Worm (Caenorhabditis elegans): Measurements from ENCODE around the gene F20G2.1.

Gene F20G2.1

ce11 chrV:13785767-13786166 is 32.4 kb upstream of the F20G2.1 start:
- TF ChIP-seq klf-2 (GFP tag; conservative IDR thresholded peaks at IDR 0.05), result no peak
- no peak for TF ChIP-seq ztf-23 (GFP tag; IDR thresholded peaks at IDR 0.05)
- TF ChIP-seq tab-1 (GFP tag; IDR thresholded peaks at IDR 0.05), result no peak
- TF ChIP-seq ref-1 (GFP tag; conservative IDR thresholded peaks at IDR 0.05), result no peak
- no peak for TF ChIP-seq cog-1 (tag; optimal IDR thresholded peaks at IDR 0.05)
- no peak for TF ChIP-seq med-1 (GFP tag; optimal IDR thresholded peaks at IDR 0.05; ENCODE audit: insufficient read depth)
- no peak for TF ChIP-seq ztf-29 (GFP tag; IDR thresholded peaks at IDR 0.05)
- no peak for TF ChIP-seq flt-1 (GFP tag; IDR thresholded peaks at IDR 0.05)
- TF ChIP-seq T22C8.4 (GFP tag; IDR thresholded peaks at IDR 0.05), result no peak

- TF ChIP-seq klf-2 (GFP tag; conservative IDR thresholded peaks at IDR 0.05), result no peak
- TF ChIP-seq cog-1 (tag; optimal IDR thresholded peaks at IDR 0.05), result no peak
- no peak for TF ChIP-seq T22C8.4 (GFP tag; IDR thresholded peaks at IDR 0.05)
- no peak for TF ChIP-seq med-1 (GFP tag; optimal IDR thresholded peaks at IDR 0.05; ENCODE audit: insufficient read depth)
- TF ChIP-seq ztf-29 (GFP tag; IDR thresholded peaks at IDR 0.05), result no peak
- no peak for TF ChIP-seq flt-1 (GFP tag; IDR thresholded peaks at IDR 0.05)
- TF ChIP-seq ztf-23 (GFP tag; IDR thresholded peaks at IDR 0.05), result no peak
- TF ChIP-seq tab-1 (GFP tag; IDR thresholded peaks at IDR 0.05), result no peak
- no peak for TF ChIP-seq ref-1 (GFP tag; conservative IDR thresholded peaks at IDR 0.05)
Measured at ce11 chrV:13782190-13782589, 28.8 kb upstream of the F20G2.1 start, which contains the start of gene decr-1.1. TSS of gene decr-1.1 (plus strand) at chrV:13782399.

- TF ChIP-seq med-1 (GFP tag; optimal IDR thresholded peaks at IDR 0.05; ENCODE audit: insufficient read depth) (no peak), flt-1 (GFP tag; IDR thresholded peaks at IDR 0.05) (no peak), cog-1 (tag; optimal IDR thresholded peaks at IDR 0.05) (no peak), ztf-29 (GFP tag; IDR thresholded peaks at IDR 0.05) (no peak), ref-1 (GFP tag; conservative IDR thresholded peaks at IDR 0.05) (no peak), ztf-23 (GFP tag; IDR thresholded peaks at IDR 0.05) (no peak), T22C8.4 (GFP tag; IDR thresholded peaks at IDR 0.05) (no peak), klf-2 (GFP tag; conservative IDR thresholded peaks at IDR 0.05) (no peak), tab-1 (GFP tag; IDR thresholded peaks at IDR 0.05) (no peak)
Measured at ce11 chrV:13780902-13781301, 27.5 kb upstream of the F20G2.1 start.

DNA sequence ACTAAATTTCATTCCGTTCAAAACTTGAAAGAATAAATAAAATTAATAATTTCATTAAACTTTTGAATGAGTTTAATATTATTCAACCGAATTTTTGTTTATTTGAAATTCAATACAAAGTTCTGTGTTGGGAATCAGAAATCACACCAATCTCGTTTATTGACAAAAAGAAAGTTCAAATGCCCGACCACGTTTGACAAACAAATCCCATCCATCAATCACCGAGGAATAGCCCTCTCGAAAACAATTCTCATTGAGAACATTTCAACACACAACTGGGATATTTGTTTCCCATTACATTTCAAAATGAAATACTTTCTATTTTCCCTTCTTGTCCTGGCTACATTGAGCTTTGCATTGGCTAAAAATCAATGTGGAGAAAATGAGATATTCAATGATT is 24.5 kb upstream of the F20G2.1 start, which contains the start of gene F53C11.9:
F53C11.9 (plus strand) TSS at position 159 of the 400 bp plus-strand sequence.
- no peak for TF ChIP-seq cog-1 (tag; optimal IDR thresholded peaks at IDR 0.05)
- no peak for TF ChIP-seq T22C8.4 (GFP tag; IDR thresholded peaks at IDR 0.05)
- TF ChIP-seq ref-1 (GFP tag; conservative IDR thresholded peaks at IDR 0.05), result no peak
- TF ChIP-seq klf-2 (GFP tag; conservative IDR thresholded peaks at IDR 0.05), result no peak
- no peak for TF ChIP-seq ztf-29 (GFP tag; IDR thresholded peaks at IDR 0.05)
- TF ChIP-seq flt-1 (GFP tag; IDR thresholded peaks at IDR 0.05), result no peak
- no peak for TF ChIP-seq tab-1 (GFP tag; IDR thresholded peaks at IDR 0.05)
- TF ChIP-seq ztf-23 (GFP tag; IDR thresholded peaks at IDR 0.05), result no peak
- TF ChIP-seq med-1 (GFP tag; optimal IDR thresholded peaks at IDR 0.05; ENCODE audit: insufficient read depth), result no peak

DNA sequence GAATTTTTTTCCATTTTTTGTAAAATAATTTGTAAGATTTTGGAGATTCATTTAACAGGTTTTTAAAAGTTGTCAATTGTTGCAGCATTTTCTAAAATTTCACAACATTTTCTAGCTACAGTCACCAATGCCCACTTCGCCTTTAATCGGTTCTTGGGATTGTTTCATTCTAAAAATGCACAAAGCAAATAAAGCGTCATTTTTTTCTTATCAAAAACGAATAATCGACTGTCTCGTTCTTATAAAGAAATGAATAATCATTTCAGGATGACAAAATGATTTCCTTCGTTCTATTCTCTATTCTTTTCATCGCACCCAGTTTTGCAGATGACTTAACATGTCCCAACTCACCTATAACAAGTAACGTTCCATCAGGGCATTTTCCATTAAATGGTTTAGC is 22.1 kb upstream of the F20G2.1 start, which contains the start of gene F53C11.1:
F53C11.1 (plus strand) TSS at position 268 of the 400 bp plus-strand sequence.
- TF ChIP-seq cog-1 (tag; optimal IDR thresholded peaks at IDR 0.05), result no peak
- TF ChIP-seq ztf-29 (GFP tag; IDR thresholded peaks at IDR 0.05), result no peak
- no peak for TF ChIP-seq klf-2 (GFP tag; conservative IDR thresholded peaks at IDR 0.05)
- TF ChIP-seq flt-1 (GFP tag; IDR thresholded peaks at IDR 0.05), result no peak
- no peak for TF ChIP-seq tab-1 (GFP tag; IDR thresholded peaks at IDR 0.05)

DNA sequence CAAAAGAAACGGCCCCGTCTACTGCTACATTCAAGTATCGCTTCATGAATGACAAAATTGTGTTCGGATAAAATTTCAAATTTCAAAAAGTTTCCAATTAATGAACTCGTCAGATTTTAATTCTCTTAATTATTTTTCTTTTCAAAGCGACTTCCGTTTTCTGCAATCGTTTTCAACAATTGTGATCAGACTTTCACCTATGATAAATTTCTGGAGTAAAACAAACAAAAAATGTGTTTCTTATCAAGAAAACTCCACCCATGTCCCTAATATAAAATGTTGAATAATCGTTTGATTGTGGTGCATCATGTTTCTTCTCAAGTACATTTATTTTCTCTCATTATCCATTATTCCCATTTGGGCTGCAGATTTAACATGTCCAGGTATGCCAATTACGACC is 17.8 kb upstream of the F20G2.1 start, which contains the start of gene F20G2.5:
F20G2.5 (plus strand) TSS at position 301 of the 400 bp plus-strand sequence.
- no peak for TF ChIP-seq ztf-29 (GFP tag; IDR thresholded peaks at IDR 0.05)
- TF ChIP-seq T22C8.4 (GFP tag; IDR thresholded peaks at IDR 0.05), result no peak
- TF ChIP-seq tab-1 (GFP tag; IDR thresholded peaks at IDR 0.05), result no peak
- no peak for TF ChIP-seq ztf-23 (GFP tag; IDR thresholded peaks at IDR 0.05)
- no peak for TF ChIP-seq flt-1 (GFP tag; IDR thresholded peaks at IDR 0.05)
- TF ChIP-seq med-1 (GFP tag; optimal IDR thresholded peaks at IDR 0.05; ENCODE audit: insufficient read depth), result no peak
- no peak for TF ChIP-seq ref-1 (GFP tag; conservative IDR thresholded peaks at IDR 0.05)
- TF ChIP-seq cog-1 (tag; optimal IDR thresholded peaks at IDR 0.05), result no peak
- TF ChIP-seq klf-2 (GFP tag; conservative IDR thresholded peaks at IDR 0.05), result no peak

DNA sequence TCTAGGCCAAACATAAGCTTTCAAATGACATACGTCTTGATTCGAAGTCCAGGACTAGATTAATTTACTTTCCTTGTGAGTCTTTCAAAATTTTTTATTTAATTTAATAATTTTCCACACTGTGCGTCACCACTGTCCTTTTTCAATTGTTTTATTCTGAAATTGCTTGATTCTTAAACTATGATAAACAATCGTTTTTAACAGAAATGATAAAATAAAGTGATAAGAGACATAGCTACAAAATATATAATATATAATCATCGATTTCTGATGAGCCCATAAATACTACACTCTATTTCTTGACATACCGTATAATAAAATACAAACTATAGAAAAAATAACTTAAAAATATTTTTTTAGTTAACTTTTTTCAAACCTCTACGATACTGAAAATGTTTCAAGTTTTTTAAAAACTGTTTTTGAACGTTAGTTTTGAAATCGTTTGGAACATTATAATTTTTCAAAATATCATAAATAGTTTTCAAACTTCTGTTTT is 15.6 kb upstream of the F20G2.1 start, which contains the start of gene nas-24:
nas-24 (plus strand) TSS at position 446 of the 496 bp plus-strand sequence.
- TF ChIP-seq cog-1 (tag; optimal IDR thresholded peaks at IDR 0.05) (no peak), klf-2 (GFP tag; conservative IDR thresholded peaks at IDR 0.05) (no peak), T22C8.4 (GFP tag; IDR thresholded peaks at IDR 0.05) (no peak), ztf-29 (GFP tag; IDR thresholded peaks at IDR 0.05) (no peak)

DNA sequence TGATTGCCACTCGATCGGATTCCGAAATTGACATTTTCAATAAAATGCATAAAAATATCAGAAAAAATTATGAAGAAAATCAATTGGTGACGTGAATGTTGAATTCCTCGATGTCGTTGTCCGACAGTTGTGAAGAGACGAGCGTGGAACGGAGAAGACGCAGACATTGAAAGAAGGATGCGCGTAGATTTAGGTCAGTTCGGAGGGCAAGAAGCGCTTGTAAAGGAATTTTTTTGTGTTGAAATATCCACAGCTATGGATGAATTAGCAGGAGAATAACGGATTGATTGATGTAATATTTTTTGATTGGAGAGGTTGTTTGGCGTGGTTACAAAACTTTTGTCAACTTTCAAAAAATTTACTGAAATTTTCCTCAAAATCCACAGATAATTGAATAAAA is 15.0 kb upstream of the F20G2.1 start, which contains the start of gene F20G2.3:
F20G2.3 (minus strand) TSS at position 101 of the 400 bp plus-strand sequence.
- TF ChIP-seq ref-1 (GFP tag; conservative IDR thresholded peaks at IDR 0.05) (no peak), flt-1 (GFP tag; IDR thresholded peaks at IDR 0.05) (no peak), med-1 (GFP tag; optimal IDR thresholded peaks at IDR 0.05; ENCODE audit: insufficient read depth) (no peak), cog-1 (tag; optimal IDR thresholded peaks at IDR 0.05) (no peak), ztf-23 (GFP tag; IDR thresholded peaks at IDR 0.05) (no peak), klf-2 (GFP tag; conservative IDR thresholded peaks at IDR 0.05) (no peak), ztf-29 (GFP tag; IDR thresholded peaks at IDR 0.05) (no peak), T22C8.4 (GFP tag; IDR thresholded peaks at IDR 0.05) (no peak)

ce11 chrV:13763723-13764122 is 10.3 kb upstream of the F20G2.1 start:
- TF ChIP-seq ref-1 (GFP tag; conservative IDR thresholded peaks at IDR 0.05) (no peak), ztf-23 (GFP tag; IDR thresholded peaks at IDR 0.05) (no peak), ztf-29 (GFP tag; IDR thresholded peaks at IDR 0.05) (no peak), flt-1 (GFP tag; IDR thresholded peaks at IDR 0.05) (no peak), T22C8.4 (GFP tag; IDR thresholded peaks at IDR 0.05) (no peak), klf-2 (GFP tag; conservative IDR thresholded peaks at IDR 0.05) (no peak)

Data from whole organism, midembryonic.